Fruit fly (Drosophila melanogaster) whole organism, embryonic: ENCODE results near the gene CG9919.

ENCODE experiments used
- B-H2 ChIP-seq: fragments of 200-800 bp; sonication (Bioruptor generic); optimal IDR thresholded peaks from 2 replicates; lab custom pipeline; 2018; ENCODE audit warnings: missing biosample characterization, mild to moderate bottlenecking, missing genetic modification characterization
- CG10321 ChIP-seq: fragments of 200-800 bp; sonication (Bioruptor generic); IDR thresholded peaks from 2 replicates; pipeline ENCODE4 v1.3.6; 2022; ENCODE audit warnings: missing biosample characterization, missing genetic modification characterization
- CG10543 ChIP-seq: fragments of 200-800 bp; sonication (Bioruptor generic); optimal IDR thresholded peaks from 3 replicates; lab custom pipeline; 2017; ENCODE audit warnings: missing biosample characterization, mild to moderate bottlenecking, missing genetic modification characterization, moderate library complexity
- CG11085 ChIP-seq: fragments of 200-800 bp; sonication (Bioruptor generic); IDR thresholded peaks from 2 replicates; pipeline ENCODE4 v1.3.6; 2022; ENCODE audit warnings: missing biosample characterization, missing genetic modification characterization
- CG12942 ChIP-seq: fragments of 200-800 bp; sonication (Bioruptor generic); optimal IDR thresholded peaks from 3 replicates; lab custom pipeline; 2016; ENCODE audit warnings: missing biosample characterization, missing genetic modification characterization
- CG13424 ChIP-seq: fragments of 200-800 bp; sonication (Bioruptor generic); optimal IDR thresholded peaks from 2 replicates; lab custom pipeline; 2019; ENCODE audit warnings: missing biosample characterization, mild to moderate bottlenecking, missing genetic modification characterization, moderate library complexity
- CG13775 ChIP-seq: fragments of 200-800 bp; sonication (Bioruptor generic); optimal IDR thresholded peaks from 3 replicates; lab custom pipeline; 2017; ENCODE audit warnings: missing biosample characterization, mild to moderate bottlenecking, missing genetic modification characterization
- CG14441 ChIP-seq: fragments of 200-800 bp; sonication (Bioruptor generic); IDR thresholded peaks from 2 replicates; pipeline ENCODE4 v1.3.6; 2022; ENCODE audit warnings: missing biosample characterization, missing genetic modification characterization
- CG14860 ChIP-seq: fragments of 200-800 bp; sonication (Bioruptor generic); IDR thresholded peaks from 3 replicates; pipeline ENCODE4 v1.3.6; 2022; ENCODE audit warnings: missing biosample characterization, missing genetic modification characterization; ENCODE audit not compliant: partially characterized antibody
- CG15514 ChIP-seq: fragments of 200-800 bp; sonication (Bioruptor generic); optimal IDR thresholded peaks from 3 replicates; lab custom pipeline; 2017; ENCODE audit warnings: missing biosample characterization, missing genetic modification characterization, mild to moderate bottlenecking, moderate library complexity, missing genetic modification reagents
- CG15696 ChIP-seq: fragments of 200-800 bp; sonication (Bioruptor generic); optimal IDR thresholded peaks from 2 replicates; lab custom pipeline; 2019; ENCODE audit warnings: missing biosample characterization, mild to moderate bottlenecking, missing genetic modification characterization, moderate library complexity
- CG17361 ChIP-seq: fragments of 200-800 bp; sonication (Bioruptor generic); IDR thresholded peaks from 3 replicates; pipeline ENCODE4 v1.3.6; 2022; ENCODE audit warnings: missing biosample characterization, missing genetic modification characterization
- CG17385 ChIP-seq: fragments of 200-800 bp; sonication (Bioruptor generic); optimal IDR thresholded peaks from 3 replicates; lab custom pipeline; 2018; ENCODE audit warnings: missing biosample characterization, mild to moderate bottlenecking, missing genetic modification characterization
- CG17829 ChIP-seq: fragments of 200-800 bp; optimal IDR thresholded peaks from 2 replicates; lab custom pipeline; 2019; ENCODE audit warnings: missing biosample characterization, mild to moderate bottlenecking, missing genetic modification characterization, moderate library complexity
- CG2199 ChIP-seq: fragments of 200-800 bp; sonication (Bioruptor generic); IDR thresholded peaks from 3 replicates; pipeline ENCODE4 v1.3.6; 2022; ENCODE audit warnings: missing biosample characterization, missing genetic modification characterization
- CG30020 ChIP-seq: fragments of 200-800 bp; optimal IDR thresholded peaks from 2 replicates; lab custom pipeline; 2019; ENCODE audit warnings: missing biosample characterization, mild to moderate bottlenecking, missing genetic modification characterization, moderate library complexity
- CG33213 ChIP-seq: fragments of 200-800 bp; sonication (Bioruptor generic); optimal IDR thresholded peaks from 3 replicates; lab custom pipeline; 2016; ENCODE audit warnings: missing biosample characterization, missing genetic modification characterization
- CG6175 ChIP-seq: fragments of 200-800 bp; sonication (Bioruptor generic); IDR thresholded peaks from 3 replicates; pipeline ENCODE4 v1.3.6; 2022; ENCODE audit warnings: missing biosample characterization, missing genetic modification characterization
- CG8290 ChIP-seq, 3 experiments: fragments of 200-800 bp; sonication (Bioruptor generic); optimal IDR thresholded peaks; 2 replicates each; lab custom pipeline; 2016 to 2019; ENCODE audit warnings: missing biosample characterization in 3 of 3, missing genetic modification characterization in 3 of 3, mild to moderate bottlenecking in 2 of 3, moderate library complexity in 1 of 3
- CTCF ChIP-seq: fragments of 200-800 bp; sonication (Bioruptor generic); optimal IDR thresholded peaks from 2 replicates; lab custom pipeline; 2017; ENCODE audit warnings: missing biosample characterization, mild to moderate bottlenecking, missing genetic modification characterization, moderate library complexity
- Camta ChIP-seq: fragments of 200-800 bp; sonication (Bioruptor generic); optimal IDR thresholded peaks from 2 replicates; lab custom pipeline; 2016; ENCODE audit warnings: missing biosample characterization, missing genetic modification characterization
- Dll ChIP-seq: fragments of 200-800 bp; sonication (Bioruptor generic); IDR thresholded peaks from 4 replicates; pipeline ENCODE4 v1.3.6; 2022; ENCODE audit warnings: missing biosample characterization, missing genetic modification characterization; ENCODE audit not compliant: partially characterized antibody
- Mes4 ChIP-seq: fragments of 200-800 bp; sonication (Bioruptor generic); optimal IDR thresholded peaks from 2 replicates; lab custom pipeline; 2016; ENCODE audit warnings: missing biosample characterization, missing genetic modification characterization
- NC2α ChIP-seq: fragments of 200-800 bp; sonication (Bioruptor generic); optimal IDR thresholded peaks from 2 replicates; lab custom pipeline; 2016; ENCODE audit warnings: missing biosample characterization, missing genetic modification characterization
- Rfx ChIP-seq: fragments of 200-800 bp; sonication (Bioruptor generic); IDR thresholded peaks from 2 replicates; pipeline ENCODE4 v1.3.6; 2022; ENCODE audit warnings: missing biosample characterization, missing genetic modification characterization
- Side ChIP-seq: fragments of 200-800 bp; sonication (Bioruptor generic); optimal IDR thresholded peaks from 2 replicates; lab custom pipeline; 2016; ENCODE audit warnings: missing biosample characterization, missing genetic modification characterization
- Ssrp ChIP-seq: fragments of 200-800 bp; sonication (Bioruptor generic); optimal IDR thresholded peaks from 2 replicates; lab custom pipeline; 2018; ENCODE audit warnings: missing biosample characterization, mild to moderate bottlenecking, missing genetic modification characterization, moderate library complexity
- Trl ChIP-seq, 3 experiments: fragments of >200 bp in 2 of 3; fragments of 200-800 bp in 1 of 3; sonication (Bioruptor generic) in 1 of 3; optimal IDR thresholded peaks; 2 replicates in 1 of 3; 3 replicates in 2 of 3; lab custom pipeline; 2016 to 2017; ENCODE audit warnings: missing biosample characterization in 1 of 3, missing genetic modification characterization in 1 of 3
- Xrp1 ChIP-seq: fragments of 200-800 bp; sonication (Bioruptor generic); IDR thresholded peaks from 2 replicates; pipeline ENCODE4 v1.3.6; 2022; ENCODE audit warnings: missing biosample characterization, missing genetic modification characterization
- bigmax ChIP-seq: fragments of 200-800 bp; sonication (Bioruptor generic); optimal IDR thresholded peaks from 2 replicates; lab custom pipeline; 2018; ENCODE audit warnings: missing biosample characterization, mild to moderate bottlenecking, missing genetic modification characterization
- caup ChIP-seq: fragments of 200-800 bp; sonication (Bioruptor generic); optimal IDR thresholded peaks from 3 replicates; lab custom pipeline; 2017; ENCODE audit warnings: missing biosample characterization, mild to moderate bottlenecking, missing genetic modification characterization, moderate library complexity; ENCODE audit not compliant: severe bottlenecking
- chinmo ChIP-seq: fragments of 200-800 bp; sonication (Bioruptor generic); IDR thresholded peaks from 4 replicates; pipeline ENCODE4 v1.3.6; 2022; ENCODE audit warnings: missing biosample characterization, missing genetic modification characterization; ENCODE audit not compliant: partially characterized antibody
- fd102C ChIP-seq: fragments of 200-800 bp; sonication (Bioruptor generic); optimal IDR thresholded peaks from 2 replicates; lab custom pipeline; 2018; ENCODE audit warnings: missing biosample characterization, mild to moderate bottlenecking, missing genetic modification characterization, moderate library complexity
- fu2 ChIP-seq: fragments of 200-800 bp; sonication (Bioruptor generic); optimal IDR thresholded peaks from 2 replicates; lab custom pipeline; 2016; ENCODE audit warnings: missing biosample characterization, missing genetic modification characterization
- grn ChIP-seq: fragments of 200-800 bp; sonication (Bioruptor generic); optimal IDR thresholded peaks from 3 replicates; lab custom pipeline; 2017; ENCODE audit warnings: missing biosample characterization, missing genetic modification characterization
- h ChIP-seq: fragments of >200 bp; optimal IDR thresholded peaks from 2 replicates; lab custom pipeline; 2017
- knrl ChIP-seq: fragments of 200-800 bp; sonication (Bioruptor generic); IDR thresholded peaks from 3 replicates; pipeline ENCODE4 v1.3.6; 2022; ENCODE audit warnings: missing biosample characterization, missing genetic modification characterization; ENCODE audit not compliant: partially characterized antibody
- nerfin-2 ChIP-seq: fragments of 200-800 bp; sonication (Bioruptor generic); IDR thresholded peaks from 2 replicates; pipeline ENCODE4 v1.3.6; 2022; ENCODE audit warnings: missing biosample characterization, missing genetic modification characterization; ENCODE audit not compliant: partially characterized antibody
- slou ChIP-seq: fragments of 200-800 bp; sonication (Bioruptor generic); optimal IDR thresholded peaks from 3 replicates; lab custom pipeline; 2016; ENCODE audit warnings: missing biosample characterization, missing genetic modification characterization
- sna ChIP-seq: fragments of 200-800 bp; sonication (Bioruptor generic); IDR thresholded peaks from 2 replicates; pipeline ENCODE4 v1.3.6; 2022; ENCODE audit warnings: missing biosample characterization, missing genetic modification characterization; ENCODE audit not compliant: partially characterized antibody
- so ChIP-seq: fragments of 200-800 bp; sonication (Bioruptor generic); IDR thresholded peaks from 3 replicates; pipeline ENCODE4 v1.3.6; 2022; ENCODE audit warnings: missing biosample characterization, missing genetic modification characterization
- sob ChIP-seq: fragments of 200-800 bp; sonication (Bioruptor generic); IDR thresholded peaks from 2 replicates; pipeline ENCODE4 v1.3.6; 2022; ENCODE audit warnings: missing biosample characterization, missing genetic modification characterization
- tna ChIP-seq: fragments of 200-800 bp; sonication (Bioruptor generic); IDR thresholded peaks from 2 replicates; pipeline ENCODE4 v1.3.6; 2022; ENCODE audit warnings: missing biosample characterization, missing genetic modification characterization; ENCODE audit not compliant: partially characterized antibody
- unc-4 ChIP-seq: fragments of 200-800 bp; sonication (Bioruptor generic); IDR thresholded peaks from 2 replicates; pipeline ENCODE4 v1.3.6; 2022; ENCODE audit warnings: missing biosample characterization, missing genetic modification characterization; ENCODE audit not compliant: partially characterized antibody
- vvl ChIP-seq: fragments of 200-800 bp; sonication (Bioruptor generic); IDR thresholded peaks from 2 replicates; pipeline ENCODE4 v1.3.6; 2022; ENCODE audit warnings: missing biosample characterization, missing genetic modification characterization
- zf30C ChIP-seq: fragments of 200-800 bp; sonication (Bioruptor generic); optimal IDR thresholded peaks from 3 replicates; lab custom pipeline; 2018; ENCODE audit warnings: missing biosample characterization, mild to moderate bottlenecking, missing genetic modification characterization
- zfh1 ChIP-seq: fragments of 200-800 bp; sonication (Bioruptor generic); IDR thresholded peaks from 3 replicates; pipeline ENCODE4 v1.3.6; 2022; ENCODE audit warnings: missing biosample characterization, missing genetic modification characterization

Gene CG9919

dm6 chrX:16296423-16297292 lies 33.9 kb downstream of the CG9919 start, which contains the start of gene CG3632 (continued):
- TF ChIP-seq Mes4 (GFP tag; lab: Kevin White, UChicago), result no peak
- TF ChIP-seq CTCF (GFP tag; lab: Kevin White, UChicago), result no peak
- TF ChIP-seq CG2199 (GFP tag; lab: Robert Waterston, UW), result 0 out of 3 replicates have a peak, but pooled peaks have one; percentile 66
- peak; percentile 61 for TF ChIP-seq CG14441 (GFP tag; lab: Robert Waterston, UW)
- peak; percentile 90 for TF ChIP-seq CG30020 (tag; lab: Kevin White, UChicago)
- peak; percentile 39; the same call in 1 of the 3 replicates for TF ChIP-seq CG6175 (GFP tag; lab: Robert Waterston, UW)
- TF ChIP-seq unc-4, result peak; percentile 78
- TF ChIP-seq Rfx (GFP tag; lab: Robert Waterston, UW), result peak; percentile 79
- TF ChIP-seq CG13775 (GFP tag; lab: Kevin White, UChicago), result peak; percentile 2
- TF ChIP-seq nerfin-2, result peak; percentile 84
- no peak for TF ChIP-seq h
- peak; percentile 73 for TF ChIP-seq vvl (GFP tag; lab: Robert Waterston, UW)
- peak; percentile 82 for TF ChIP-seq CG14860 (GFP tag; lab: Robert Waterston, UW)
- TF ChIP-seq CG10321 (GFP tag; lab: Robert Waterston, UW), result no peak
- peak; percentile 15 for TF ChIP-seq fu2 (GFP tag; lab: Kevin White, UChicago)
- TF ChIP-seq Side (GFP tag; lab: Kevin White, UChicago), result peak; percentile 10
- TF ChIP-seq tna (GFP tag; lab: Robert Waterston, UW), result peak; percentile 73
- TF ChIP-seq CG17829 (tag; lab: Kevin White, UChicago), result peak; percentile 8
- no peak for TF ChIP-seq fd102C (GFP tag; lab: Kevin White, UChicago)
- TF ChIP-seq CG33213 (GFP tag; lab: Kevin White, UChicago), result peak; percentile 32
- peak; percentile 56 for TF ChIP-seq CG10543 (GFP tag; lab: Kevin White, UChicago)
- no peak for TF ChIP-seq slou (GFP tag; lab: Kevin White, UChicago)
- peak; percentile 65; the same call in 3 of the 4 replicates for TF ChIP-seq Dll (GFP tag; lab: Robert Waterston, UW)
- TF ChIP-seq chinmo (GFP tag; lab: Robert Waterston, UW), result peak; percentile 88; the same call in 3 of the 4 replicates
- TF ChIP-seq B-H2 (GFP tag; lab: Kevin White, UChicago), result peak; percentile 58
- peak; percentile 78 for TF ChIP-seq knrl (GFP tag; lab: Robert Waterston, UW)
- TF ChIP-seq CG17385, result no peak
- TF ChIP-seq Trl (optimal IDR thresholded peaks at IDR 0.05; lab: Kevin White, UChicago), result no peak
- TF ChIP-seq Trl (GFP tag; optimal IDR thresholded peaks at IDR 0.05; lab: Kevin White, UChicago), result peak; percentile 44
- TF ChIP-seq NC2α (GFP tag; lab: Kevin White, UChicago), result no peak
- peak; percentile 6 for TF ChIP-seq caup
- no peak for TF ChIP-seq CG13424
- peak; percentile 56; the same call in 1 of the 2 replicates for TF ChIP-seq sna (GFP tag; lab: Robert Waterston, UW)
- TF ChIP-seq CG12942, result peak; percentile 6
- no peak for TF ChIP-seq CG15696 (tag; lab: Kevin White, UChicago)
- peak; percentile 17 for TF ChIP-seq CG8290 (GFP tag; optimal IDR thresholded peaks at IDR 0.05; lab: Kevin White, UChicago)
- peak in 1 of 2 experiments; percentile 81 for TF ChIP-seq CG8290 (tag; optimal IDR thresholded peaks at IDR 0.05; lab: Kevin White, UChicago)
- no peak for TF ChIP-seq zf30C (GFP tag; lab: Kevin White, UChicago)
- no peak for TF ChIP-seq Ssrp (tag; lab: Kevin White, UChicago)
- peak; percentile 38; the same call in 1 of the 2 replicates for TF ChIP-seq CG11085
- 0 out of 3 replicates have a peak, but pooled peaks have one; percentile 19 for TF ChIP-seq zfh1 (GFP tag; lab: Robert Waterston, UW)
- TF ChIP-seq sob (GFP tag; lab: Robert Waterston, UW), result peak; percentile 71; the same call in 1 of the 2 replicates
- 0 out of 3 replicates have a peak, but pooled peaks have one; percentile 11 for TF ChIP-seq so (GFP tag; lab: Robert Waterston, UW)
- no peak; the same call in 2 of the 3 replicates for TF ChIP-seq CG17361 (GFP tag; lab: Robert Waterston, UW)
- peak; percentile 54; the same call in 1 of the 2 replicates for TF ChIP-seq Xrp1 (GFP tag; lab: Robert Waterston, UW)
- peak; percentile 88 for TF ChIP-seq grn (GFP tag; lab: Kevin White, UChicago)
- peak; percentile 79 for TF ChIP-seq CG15514
- peak; percentile 41 for TF ChIP-seq Camta
- TF ChIP-seq bigmax (GFP tag; lab: Kevin White, UChicago), result peak; percentile 53
